Fruit fly (Drosophila melanogaster) whole organism, embryonic: ENCODE measurements around the gene CG7551.
A peak's percentile ranks its signal among the peaks of the same experiment; 100 is the strongest.

Experiments used
- Bgb ChIP-seq: fragments of 200-800 bp; sonication (Bioruptor generic); IDR thresholded peaks from 2 replicates; pipeline ENCODE4 v1.3.6; 2022; ENCODE audit warnings: missing biosample characterization, missing genetic modification characterization; ENCODE audit not compliant: partially characterized antibody
- CG10462 ChIP-seq: fragments of 200-800 bp; sonication (Bioruptor generic); optimal IDR thresholded peaks from 2 replicates; lab custom pipeline; 2016; ENCODE audit warnings: missing biosample characterization, missing genetic modification characterization
- CG10959 ChIP-seq: fragments of 200-800 bp; sonication (Bioruptor generic); IDR thresholded peaks from 2 replicates; pipeline ENCODE4 v1.3.6; 2022; ENCODE audit warnings: missing biosample characterization, missing genetic modification characterization
- CG11247 ChIP-seq: fragments of 200-800 bp; sonication (Bioruptor generic); IDR thresholded peaks from 2 replicates; pipeline ENCODE4 v1.3.6; 2022; ENCODE audit warnings: missing biosample characterization, missing genetic modification characterization
- CG11723 ChIP-seq: fragments of 200-800 bp; sonication (Bioruptor generic); optimal IDR thresholded peaks from 2 replicates; lab custom pipeline; 2017; ENCODE audit warnings: missing biosample characterization, mild to moderate bottlenecking, missing genetic modification characterization
- CG12104 ChIP-seq: fragments of 200-800 bp; sonication (Bioruptor generic); optimal IDR thresholded peaks from 3 replicates; lab custom pipeline; 2016; ENCODE audit warnings: missing biosample characterization, missing genetic modification characterization
- CG13123 ChIP-seq: fragments of 200-800 bp; sonication (Bioruptor generic); optimal IDR thresholded peaks from 2 replicates; lab custom pipeline; 2016; ENCODE audit warnings: missing biosample characterization, missing genetic modification characterization
- CG15269 ChIP-seq: fragments of 200-800 bp; sonication (Bioruptor generic); optimal IDR thresholded peaks from 2 replicates; lab custom pipeline; 2018; ENCODE audit warnings: missing biosample characterization, mild to moderate bottlenecking, missing genetic modification characterization, moderate library complexity
- CG31388 ChIP-seq: fragments of 200-800 bp; sonication (Bioruptor generic); optimal IDR thresholded peaks from 2 replicates; lab custom pipeline; 2016; ENCODE audit warnings: missing biosample characterization, missing genetic modification characterization
- CG31441 ChIP-seq: fragments of 200-800 bp; sonication (Bioruptor generic); IDR thresholded peaks from 2 replicates; pipeline ENCODE4 v1.3.6; 2022; ENCODE audit warnings: missing biosample characterization, missing genetic modification characterization
- CG3726 ChIP-seq: fragments of 200-800 bp; sonication (Bioruptor generic); IDR thresholded peaks from 3 replicates; pipeline ENCODE4, ENCODE4 v1.3.6; 2022; ENCODE audit warnings: missing biosample characterization, missing genetic modification characterization
- CG42726 ChIP-seq: fragments of 200-800 bp; sonication (Bioruptor generic); IDR thresholded peaks from 2 replicates; pipeline ENCODE4 v1.3.6; 2022; ENCODE audit warnings: missing biosample characterization, missing genetic modification characterization; ENCODE audit not compliant: partially characterized antibody
- CG4360 ChIP-seq: fragments of 200-800 bp; sonication (Bioruptor generic); IDR thresholded peaks from 2 replicates; pipeline ENCODE4 v1.3.6; 2022; ENCODE audit warnings: missing biosample characterization, missing genetic modification characterization
- CG7987 ChIP-seq: fragments of 200-800 bp; sonication (Bioruptor generic); optimal IDR thresholded peaks from 2 replicates; lab custom pipeline; 2018; ENCODE audit warnings: missing biosample characterization, mild to moderate bottlenecking, missing genetic modification characterization, moderate library complexity
- CG8089 ChIP-seq: fragments of 200-800 bp; sonication (Bioruptor generic); optimal IDR thresholded peaks from 3 replicates; lab custom pipeline; 2016; ENCODE audit warnings: missing biosample characterization, missing genetic modification characterization
- CG8359 ChIP-seq: fragments of 200-800 bp; sonication (Bioruptor generic); optimal IDR thresholded peaks from 2 replicates; lab custom pipeline; 2017; ENCODE audit warnings: missing biosample characterization, mild to moderate bottlenecking, missing genetic modification characterization, borderline replicate concordance
- CHES-1-like ChIP-seq: fragments of 200-800 bp; sonication (Bioruptor generic); optimal IDR thresholded peaks from 2 replicates; lab custom pipeline; 2016; ENCODE audit warnings: missing biosample characterization, missing genetic modification characterization
- CTCF ChIP-seq: fragments of 200-800 bp; sonication (Bioruptor generic); optimal IDR thresholded peaks from 2 replicates; lab custom pipeline; 2017; ENCODE audit warnings: missing biosample characterization, mild to moderate bottlenecking, missing genetic modification characterization, moderate library complexity
- Doc3 ChIP-seq: fragments of 200-800 bp; sonication (Bioruptor generic); IDR thresholded peaks from 3 replicates; pipeline ENCODE4 v1.3.6; 2022; ENCODE audit warnings: missing biosample characterization, missing genetic modification characterization; ENCODE audit not compliant: partially characterized antibody
- Elba2 ChIP-seq: fragments of 200-800 bp; sonication (Bioruptor generic); optimal IDR thresholded peaks from 3 replicates; lab custom pipeline; 2016; ENCODE audit warnings: missing biosample characterization, missing genetic modification characterization
- Ets65A ChIP-seq: fragments of 200-800 bp; sonication (Bioruptor generic); peaks from one replicate; lab custom pipeline; 2016; ENCODE audit warnings: missing biosample characterization, missing genetic modification characterization
- HLH54F ChIP-seq: fragments of 200-800 bp; sonication (Bioruptor generic); optimal IDR thresholded peaks from 3 replicates; lab custom pipeline; 2016; ENCODE audit warnings: missing biosample characterization, missing genetic modification characterization
- Hey ChIP-seq: fragments of 200-800 bp; sonication (Bioruptor generic); optimal IDR thresholded peaks from 3 replicates; lab custom pipeline; 2018; ENCODE audit warnings: missing biosample characterization, mild to moderate bottlenecking, missing genetic modification characterization
- Hr3 ChIP-seq: fragments of 200-800 bp; sonication (Bioruptor generic); optimal IDR thresholded peaks from 3 replicates; lab custom pipeline; 2016; ENCODE audit warnings: missing biosample characterization, missing genetic modification characterization
- Myb ChIP-seq: fragments of 200-800 bp; sonication (Bioruptor generic); optimal IDR thresholded peaks from 2 replicates; lab custom pipeline; 2016; ENCODE audit warnings: missing biosample characterization, missing genetic modification characterization
- Optix ChIP-seq: fragments of 200-800 bp; sonication (Bioruptor generic); IDR thresholded peaks from 3 replicates; pipeline ENCODE4 v1.3.6; 2022; ENCODE audit warnings: missing biosample characterization, missing genetic modification characterization
- Rfx ChIP-seq: fragments of 200-800 bp; sonication (Bioruptor generic); IDR thresholded peaks from 2 replicates; pipeline ENCODE4 v1.3.6; 2022; ENCODE audit warnings: missing biosample characterization, missing genetic modification characterization
- Stat92E ChIP-seq, 3 experiments: fragments of >200 bp in 2 of 3; fragments of 200-800 bp in 1 of 3; sonication (Bioruptor generic) in 1 of 3; optimal IDR thresholded peaks; 2 replicates each; lab custom pipeline; 2017 to 2019; ENCODE audit warnings: missing biosample characterization in 3 of 3, missing genetic modification characterization in 3 of 3, mild to moderate bottlenecking in 1 of 3, moderate library complexity in 1 of 3
- ato ChIP-seq: fragments of 200-800 bp; sonication (Bioruptor generic); IDR thresholded peaks from 2 replicates; pipeline ENCODE4 v1.3.6; 2022; ENCODE audit warnings: missing biosample characterization, missing genetic modification characterization; ENCODE audit not compliant: partially characterized antibody
- az2 ChIP-seq: fragments of 200-800 bp; sonication (Bioruptor generic); optimal IDR thresholded peaks from 3 replicates; lab custom pipeline; 2016; ENCODE audit warnings: missing biosample characterization, missing genetic modification characterization
- cas ChIP-seq: fragments of 200-800 bp; sonication (Bioruptor generic); IDR thresholded peaks from 2 replicates; pipeline ENCODE4 v1.3.6; 2022; ENCODE audit warnings: missing biosample characterization, missing genetic modification characterization
- chm ChIP-seq: fragments of 200-800 bp; sonication (Bioruptor generic); IDR thresholded peaks from 2 replicates; pipeline ENCODE4 v1.3.6; 2022; ENCODE audit warnings: missing biosample characterization, missing genetic modification characterization
- corto ChIP-seq: fragments of 200-800 bp; sonication (Bioruptor generic); optimal IDR thresholded peaks from 2 replicates; lab custom pipeline; 2016; ENCODE audit warnings: missing biosample characterization, mild to moderate bottlenecking, missing genetic modification characterization, moderate library complexity
- da ChIP-seq: fragments of 200-800 bp; sonication (Bioruptor generic); optimal IDR thresholded peaks from 2 replicates; lab custom pipeline; 2016; ENCODE audit warnings: missing biosample characterization, missing genetic modification characterization
- dimm ChIP-seq: fragments of 200-800 bp; sonication (Bioruptor generic); IDR thresholded peaks from 2 replicates; pipeline ENCODE4 v1.3.6; 2022; ENCODE audit warnings: missing biosample characterization, missing genetic modification characterization
- dm ChIP-seq: fragments of 200-800 bp; sonication (Bioruptor generic); optimal IDR thresholded peaks from 3 replicates; lab custom pipeline; 2016; ENCODE audit warnings: missing biosample characterization, missing genetic modification characterization
- dysf ChIP-seq: fragments of 200-800 bp; sonication (Bioruptor generic); IDR thresholded peaks from 3 replicates; pipeline ENCODE4 v1.3.6; 2022; ENCODE audit warnings: missing biosample characterization, missing genetic modification characterization
- eyg ChIP-seq: fragments of 200-800 bp; sonication (Bioruptor generic); optimal IDR thresholded peaks from 3 replicates; lab custom pipeline; 2016; ENCODE audit warnings: missing biosample characterization, missing genetic modification characterization
- fd3F ChIP-seq: fragments of 200-800 bp; sonication (Bioruptor generic); optimal IDR thresholded peaks from 2 replicates; lab custom pipeline; 2018; ENCODE audit warnings: missing biosample characterization, mild to moderate bottlenecking, missing genetic modification characterization, moderate library complexity
- gsb-n ChIP-seq: fragments of 200-800 bp; sonication (Bioruptor generic); optimal IDR thresholded peaks from 3 replicates; lab custom pipeline; 2018; ENCODE audit warnings: missing biosample characterization, mild to moderate bottlenecking, missing genetic modification characterization
- hbn ChIP-seq: fragments of 200-800 bp; sonication (Bioruptor generic); IDR thresholded peaks from 2 replicates; pipeline ENCODE4 v1.3.6; 2022; ENCODE audit warnings: missing biosample characterization, missing genetic modification characterization; ENCODE audit not compliant: partially characterized antibody
- insv ChIP-seq, 2 experiments: fragments of 200-800 bp; sonication (Bioruptor generic); optimal IDR thresholded peaks; 3 replicates each; lab custom pipeline; 2016 to 2018; ENCODE audit warnings: missing biosample characterization in 2 of 2, missing genetic modification characterization in 2 of 2
- luna ChIP-seq: fragments of 200-800 bp; sonication (Bioruptor generic); optimal IDR thresholded peaks from 2 replicates; lab custom pipeline; 2016; ENCODE audit warnings: missing biosample characterization, missing genetic modification characterization
- mld ChIP-seq: fragments of 200-800 bp; sonication (Bioruptor generic); IDR thresholded peaks from 3 replicates; pipeline ENCODE4 v1.3.6; 2022; ENCODE audit warnings: missing biosample characterization, missing genetic modification characterization; ENCODE audit not compliant: partially characterized antibody
- repo ChIP-seq: fragments of 200-800 bp; sonication (Bioruptor generic); optimal IDR thresholded peaks from 2 replicates; lab custom pipeline; 2016; ENCODE audit warnings: missing biosample characterization, missing genetic modification characterization
- sens-2 ChIP-seq: fragments of 200-800 bp; sonication (Bioruptor generic); IDR thresholded peaks from 2 replicates; pipeline ENCODE4 v1.3.6; 2022; ENCODE audit warnings: missing biosample characterization, missing genetic modification characterization
- sob ChIP-seq: fragments of 200-800 bp; sonication (Bioruptor generic); IDR thresholded peaks from 2 replicates; pipeline ENCODE4 v1.3.6; 2022; ENCODE audit warnings: missing biosample characterization, missing genetic modification characterization
- unpg ChIP-seq: fragments of 200-800 bp; sonication (Bioruptor generic); optimal IDR thresholded peaks from 3 replicates; lab custom pipeline; 2018; ENCODE audit warnings: missing biosample characterization, mild to moderate bottlenecking, missing genetic modification characterization, moderate library complexity
- vvl ChIP-seq: fragments of 200-800 bp; sonication (Bioruptor generic); IDR thresholded peaks from 2 replicates; pipeline ENCODE4 v1.3.6; 2022; ENCODE audit warnings: missing biosample characterization, missing genetic modification characterization
- wek ChIP-seq: fragments of 200-800 bp; sonication (Bioruptor generic); optimal IDR thresholded peaks from 3 replicates; lab custom pipeline; 2018; ENCODE audit warnings: missing biosample characterization, mild to moderate bottlenecking, missing genetic modification characterization, moderate library complexity
- yki ChIP-seq: fragments of >200 bp; optimal IDR thresholded peaks from 3 replicates; lab custom pipeline; 2018

Gene CG7551

DNA sequence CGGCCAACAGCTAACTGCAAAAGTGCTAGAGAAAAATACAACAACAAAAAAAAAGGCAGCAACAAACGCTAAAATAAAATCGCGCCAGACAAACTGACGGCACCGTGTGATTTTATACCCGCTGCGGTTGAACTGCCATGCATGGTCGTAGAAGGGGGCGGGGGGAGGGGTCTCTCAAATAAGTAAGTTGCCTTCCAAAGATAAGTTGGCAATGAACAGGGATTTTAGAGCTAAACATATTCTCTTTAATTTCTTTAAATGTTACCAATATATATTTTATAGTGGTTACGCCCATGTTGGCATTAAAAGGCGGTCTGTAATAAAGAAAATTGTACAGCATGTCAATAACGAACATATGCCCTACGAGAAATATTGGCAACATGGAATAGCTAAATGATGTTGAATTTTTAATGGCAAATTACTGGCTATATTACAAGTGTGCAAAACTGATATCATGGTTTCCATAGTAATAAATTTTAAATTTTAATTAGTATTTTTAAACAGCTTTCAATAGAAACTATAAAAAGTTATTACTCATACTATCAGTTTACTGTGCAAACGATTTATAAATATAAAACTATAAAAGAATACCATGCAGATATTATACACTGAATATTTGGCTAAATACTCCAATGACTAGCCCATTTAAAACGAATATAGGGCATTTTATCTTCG lies 26.9 kb upstream of the CG7551 start (continued):
- TF ChIP-seq CTCF (GFP tag; lab: Kevin White, UChicago), result no peak
- peak; percentile 34 for TF ChIP-seq CG13123 (GFP tag; lab: Kevin White, UChicago)
- TF ChIP-seq HLH54F, result peak; percentile 70
- peak; percentile 93 for TF ChIP-seq Ets65A (GFP tag; lab: Kevin White, UChicago)
- peak; percentile 4 for TF ChIP-seq CG31388 (GFP tag; lab: Kevin White, UChicago)
- TF ChIP-seq da (GFP tag; lab: Kevin White, UChicago), result no peak
- 0 out of 2 replicates have a peak, but pooled peaks have one; percentile 43 for TF ChIP-seq sens-2 (GFP tag; lab: Robert Waterston, UW)
- peak; percentile 55; the same call in 1 of the 2 replicates for TF ChIP-seq chm (GFP tag; lab: Robert Waterston, UW)
- peak; percentile 87 for TF ChIP-seq Rfx
- peak; percentile 32 for TF ChIP-seq dm (GFP tag; lab: Kevin White, UChicago)
- no peak for TF ChIP-seq insv (GFP tag; optimal IDR thresholded peaks at IDR 0.05; lab: Kevin White, UChicago)
- peak; percentile 41 for TF ChIP-seq Myb (GFP tag; lab: Kevin White, UChicago)
- TF ChIP-seq dysf (GFP tag; lab: Robert Waterston, UW), result peak; percentile 83
- TF ChIP-seq Optix (GFP tag; lab: Robert Waterston, UW), result peak; percentile 81
- TF ChIP-seq Bgb, result no peak
- TF ChIP-seq hbn (GFP tag; lab: Robert Waterston, UW), result no peak
- peak; percentile 84 for TF ChIP-seq CG11247 (GFP tag; lab: Robert Waterston, UW)
- peak; percentile 45 for TF ChIP-seq gsb-n
- peak; percentile 89 for TF ChIP-seq CG15269 (tag; lab: Kevin White, UChicago)
- TF ChIP-seq luna (GFP tag; lab: Kevin White, UChicago), result no peak
- TF ChIP-seq CG3726 (GFP tag; lab: Robert Waterston, UW), result peak; percentile 73; the same call in 2 of the 3 replicates
- no peak for TF ChIP-seq CG42726 (GFP tag; lab: Robert Waterston, UW)
- TF ChIP-seq fd3F (GFP tag; lab: Kevin White, UChicago), result peak; percentile 77
- TF ChIP-seq CG10462 (GFP tag; lab: Kevin White, UChicago), result peak; percentile 40
- no peak for TF ChIP-seq yki (lab: Kevin White, UChicago)
- no peak for TF ChIP-seq repo (GFP tag; lab: Kevin White, UChicago)
- TF ChIP-seq CHES-1-like (GFP tag; lab: Kevin White, UChicago), result peak; percentile 59
- peak; percentile 77 for TF ChIP-seq az2 (GFP tag; lab: Kevin White, UChicago)
- TF ChIP-seq sob (GFP tag; lab: Robert Waterston, UW), result peak; percentile 86
- TF ChIP-seq CG11723, result peak; percentile 65
- no peak for TF ChIP-seq Stat92E (GFP tag; optimal IDR thresholded peaks at IDR 0.05; lab: Kevin White, UChicago)
- peak; percentile 56 for TF ChIP-seq CG8089 (GFP tag; lab: Kevin White, UChicago)
- TF ChIP-seq Hr3 (GFP tag; lab: Kevin White, UChicago), result peak; percentile 68
- no peak for TF ChIP-seq CG7987 (GFP tag; lab: Kevin White, UChicago)
- TF ChIP-seq ato, result no peak
- TF ChIP-seq CG4360 (GFP tag; lab: Robert Waterston, UW), result peak; percentile 49; the same call in 1 of the 2 replicates
- TF ChIP-seq mld, result no peak
- TF ChIP-seq CG10959 (GFP tag; lab: Robert Waterston, UW), result 0 out of 2 replicates have a peak, but pooled peaks have one; percentile 39
- peak; percentile 80 for TF ChIP-seq unpg
- no peak for TF ChIP-seq CG12104
- TF ChIP-seq CG8359 (GFP tag; lab: Kevin White, UChicago), result no peak
- no peak for TF ChIP-seq corto
- TF ChIP-seq vvl (GFP tag; lab: Robert Waterston, UW), result peak; percentile 85
- no peak for TF ChIP-seq Hey (tag; lab: Kevin White, UChicago)
- TF ChIP-seq cas (GFP tag; lab: Robert Waterston, UW), result peak; percentile 39; the same call in 1 of the 2 replicates
- peak; percentile 37 for TF ChIP-seq wek
- peak; percentile 65 for TF ChIP-seq CG31441 (GFP tag; lab: Robert Waterston, UW)
- peak; percentile 33 for TF ChIP-seq Elba2 (GFP tag; lab: Kevin White, UChicago)
- peak; percentile 75 for TF ChIP-seq dimm
- TF ChIP-seq Doc3 (GFP tag; lab: Robert Waterston, UW), result no peak
- TF ChIP-seq eyg, result no peak
